Worm (Caenorhabditis elegans): Measurements from ENCODE around the gene col-72.

DNA sequence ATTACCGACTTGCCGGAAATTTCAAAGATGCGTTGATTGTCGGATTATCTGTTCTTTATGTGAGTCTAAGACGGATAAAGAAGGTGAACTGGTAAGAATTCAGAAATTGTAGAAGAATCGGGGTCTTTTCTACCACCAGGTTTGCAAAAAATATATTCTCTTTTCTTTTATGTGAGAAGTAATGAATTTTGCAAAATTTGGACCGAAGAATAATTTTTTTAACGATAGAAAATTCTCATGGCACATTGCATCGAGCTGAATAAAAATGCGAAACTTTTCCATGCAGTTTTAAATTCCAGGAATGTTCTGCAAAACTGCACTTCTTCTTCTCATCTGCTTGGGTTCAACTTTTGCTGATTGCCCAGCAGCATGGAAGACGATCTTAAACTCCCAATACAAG, 49.3 kb upstream of the col-72 start, which contains the start of gene clec-130:
- no peak for TF ChIP-seq him-1 (tag; optimal IDR thresholded peaks at IDR 0.05)
- TF ChIP-seq dao-5 (tag; optimal IDR thresholded peaks at IDR 0.05): no peak
